Worm (Caenorhabditis elegans) whole organism, young adult: ENCODE results near the gene eps-8.
A peak's percentile ranks its signal among the peaks of the same experiment; 100 is the strongest.

Experiments used
- B0019.2 ChIP-seq: fragments of 200-800 bp; sonication (Bioruptor generic); conservative IDR thresholded peaks from 2 replicates; pipeline ENCODE4 v1.3.6; 2022; ENCODE audit warnings: missing genetic modification reagents, missing genetic modification characterization, missing compliant biosample characterization
- B0035.1 ChIP-seq: sonication (generic microtip); optimal IDR thresholded peaks from 2 replicates; lab custom pipeline; 2016; ENCODE audit warnings: missing genetic modification characterization, mild to moderate bottlenecking, missing compliant biosample characterization, missing genotype, missing genetic modification reagents
- B0336.3 ChIP-seq: fragments of 200-800 bp; sonication (Bioruptor generic); IDR thresholded peaks from 2 replicates; pipeline ENCODE4 v1.3.6; 2022; ENCODE audit warnings: missing genetic modification characterization, missing compliant biosample characterization
- D2030.7 ChIP-seq: fragments of 200-800 bp; sonication (Bioruptor generic); IDR thresholded peaks from 2 replicates; pipeline ENCODE4 v1.3.6; 2022; ENCODE audit warnings: missing genetic modification reagents, missing genetic modification characterization, missing compliant biosample characterization
- F22D6.2 ChIP-seq: sonication (generic microtip); optimal IDR thresholded peaks from 2 replicates; lab custom pipeline; 2016; ENCODE audit warnings: mild to moderate bottlenecking, missing genetic modification characterization, missing compliant biosample characterization
- F23B12.7 ChIP-seq: sonication (generic microtip); optimal IDR thresholded peaks from 2 replicates; lab custom pipeline; 2017; ENCODE audit warnings: missing genetic modification characterization, mild to moderate bottlenecking, missing compliant biosample characterization, antibody characterized with exemption, moderate library complexity; ENCODE audit not compliant: insufficient read depth
- F39B2.1 ChIP-seq: fragments of 200-800 bp; sonication (Bioruptor generic); IDR thresholded peaks from 2 replicates; pipeline ENCODE4 v1.3.6; 2022; ENCODE audit warnings: missing genetic modification reagents, missing genetic modification characterization, missing compliant biosample characterization
- F55B11.4 ChIP-seq: sonication (generic microtip); optimal IDR thresholded peaks from 2 replicates; lab custom pipeline; 2016; ENCODE audit warnings: missing compliant biosample characterization, missing genetic modification characterization, borderline replicate concordance; ENCODE audit not compliant: insufficient read depth
- F57C9.4 ChIP-seq: sonication (generic microtip); optimal IDR thresholded peaks from 2 replicates; lab custom pipeline; 2017; ENCODE audit warnings: mild to moderate bottlenecking, missing genetic modification characterization, missing compliant biosample characterization
- T07F8.4 ChIP-seq: sonication (generic microtip); optimal IDR thresholded peaks from 2 replicates; lab custom pipeline; 2016; ENCODE audit warnings: mild to moderate bottlenecking, missing genetic modification characterization, moderate library complexity, missing compliant biosample characterization
- Y53F4B.3 ChIP-seq: fragments of 200-800 bp; sonication (Bioruptor generic); IDR thresholded peaks from 2 replicates; pipeline ENCODE4 v1.3.6; 2022; ENCODE audit warnings: missing genetic modification reagents, missing genetic modification characterization, missing compliant biosample characterization
- Y67H2A.10 ChIP-seq: fragments of 200-800 bp; sonication (Bioruptor generic); conservative IDR thresholded peaks from 2 replicates; pipeline ENCODE4 v1.3.6; 2022; ENCODE audit warnings: missing genetic modification reagents, missing genetic modification characterization, missing compliant biosample characterization
- ama-1 ChIP-seq, 3 experiments: fragments of 150-350 bp in 1 of 3; sonication (generic microtip) in 2 of 3; optimal IDR thresholded peaks; 2 replicates each; lab custom pipeline; 2014 to 2018; ENCODE audit warnings: missing biosample characterization in 2 of 3, missing genetic modification characterization in 2 of 3, missing genetic modification reagents in 2 of 3
- atf-7 ChIP-seq: sonication (generic microtip); optimal IDR thresholded peaks from 2 replicates; lab custom pipeline; 2017; ENCODE audit warnings: mild to moderate bottlenecking, missing genetic modification characterization, missing compliant biosample characterization
- attf-3 ChIP-seq: fragments of 200-800 bp; sonication (Bioruptor generic); conservative IDR thresholded peaks from 2 replicates; pipeline ENCODE4 v1.3.6; 2022; ENCODE audit warnings: missing genetic modification reagents, missing genetic modification characterization, missing compliant biosample characterization
- bed-1 ChIP-seq: fragments of 200-800 bp; sonication (Bioruptor generic); IDR thresholded peaks from 2 replicates; pipeline ENCODE4 v1.3.6; 2022; ENCODE audit warnings: missing genetic modification reagents, missing genetic modification characterization, missing compliant biosample characterization
- ceh-40 ChIP-seq: fragments of 200-800 bp; sonication (Bioruptor generic); IDR thresholded peaks from 2 replicates; pipeline ENCODE4 v1.3.6; 2022; ENCODE audit warnings: missing genetic modification characterization, missing compliant biosample characterization
- chd-7 ChIP-seq: sonication (generic microtip); optimal IDR thresholded peaks from 2 replicates; lab custom pipeline; 2016; ENCODE audit warnings: mild to moderate bottlenecking, missing genetic modification characterization, moderate library complexity, missing compliant biosample characterization
- dpl-1 ChIP-seq: fragments of 150-350 bp; optimal IDR thresholded peaks from 2 replicates; lab custom pipeline; 2014; ENCODE audit warnings: missing biosample characterization, missing genetic modification reagents, missing genetic modification characterization
- egl-44 ChIP-seq: fragments of 200-800 bp; sonication (Bioruptor generic); IDR thresholded peaks from 2 replicates; pipeline ENCODE4 v1.3.6; 2022; ENCODE audit warnings: missing genetic modification reagents, missing genetic modification characterization, missing compliant biosample characterization
- ekl-4 ChIP-seq: fragments of 200-800 bp; sonication (Bioruptor generic); IDR thresholded peaks from 2 replicates; pipeline ENCODE4 v1.3.6; 2022; ENCODE audit warnings: missing genetic modification reagents, missing genetic modification characterization, missing compliant biosample characterization
- fkh-3 ChIP-seq: sonication (generic microtip); optimal IDR thresholded peaks from 2 replicates; lab custom pipeline; 2016; ENCODE audit warnings: mild to moderate bottlenecking, missing genetic modification characterization, missing compliant biosample characterization
- hlh-26 ChIP-seq: fragments of 200-800 bp; sonication (Bioruptor generic); conservative IDR thresholded peaks from 2 replicates; pipeline ENCODE4 v1.3.6; 2022; ENCODE audit warnings: missing genetic modification reagents, missing genetic modification characterization, missing compliant biosample characterization
- hmg-20 ChIP-seq: fragments of 200-800 bp; sonication (Bioruptor generic); IDR thresholded peaks from 2 replicates; pipeline ENCODE4 v1.3.6; 2022; ENCODE audit warnings: missing genetic modification reagents, missing genetic modification characterization, missing compliant biosample characterization
- hrde-1 ChIP-seq: sonication (generic microtip); optimal IDR thresholded peaks from 2 replicates; lab custom pipeline; 2016; ENCODE audit warnings: missing genetic modification characterization, mild to moderate bottlenecking, missing compliant biosample characterization, moderate library complexity, missing genotype, missing genetic modification reagents, borderline replicate concordance
- lag-1 ChIP-seq: fragments of 200-800 bp; sonication (Bioruptor generic); IDR thresholded peaks from 2 replicates; pipeline ENCODE4 v1.3.6; 2022; ENCODE audit warnings: missing genetic modification reagents, missing genetic modification characterization, missing compliant biosample characterization
- let-526 ChIP-seq: fragments of 200-800 bp; sonication (Bioruptor generic); IDR thresholded peaks from 2 replicates; pipeline ENCODE4 v1.3.6; 2022; ENCODE audit warnings: missing genetic modification reagents, missing genetic modification characterization, missing compliant biosample characterization
- let-607 ChIP-seq, 2 experiments: fragments of 200-800 bp in 1 of 2; sonication (Bioruptor generic) in 1 of 2; sonication (generic microtip) in 1 of 2; optimal IDR thresholded peaks; 2 replicates each; lab custom pipeline; 2016 to 2018; ENCODE audit warnings: mild to moderate bottlenecking in 2 of 2, missing compliant biosample characterization in 2 of 2, missing genetic modification characterization in 2 of 2, moderate library complexity in 2 of 2, missing genotype in 1 of 2
- lin-26 ChIP-seq: fragments of 200-800 bp; sonication (Bioruptor generic); IDR thresholded peaks from 2 replicates; pipeline ENCODE4 v1.3.6; 2022; ENCODE audit warnings: missing genetic modification reagents, missing genetic modification characterization, missing compliant biosample characterization
- lin-40 ChIP-seq: sonication (generic microtip); optimal IDR thresholded peaks from 2 replicates; lab custom pipeline; 2016; ENCODE audit warnings: missing genetic modification characterization, mild to moderate bottlenecking, missing compliant biosample characterization, missing genotype, missing genetic modification reagents
- lir-1 ChIP-seq: fragments of 200-800 bp; sonication (Bioruptor generic); conservative IDR thresholded peaks from 2 replicates; pipeline ENCODE4 v1.3.6; 2022; ENCODE audit warnings: missing genetic modification reagents, missing genetic modification characterization, missing compliant biosample characterization
- madf-10 ChIP-seq: sonication (generic microtip); optimal IDR thresholded peaks from 2 replicates; lab custom pipeline; 2016; ENCODE audit warnings: mild to moderate bottlenecking, missing genetic modification characterization, missing compliant biosample characterization
- madf-8 ChIP-seq: fragments of 200-800 bp; sonication (Bioruptor generic); conservative IDR thresholded peaks from 2 replicates; pipeline ENCODE4 v1.3.6; 2022; ENCODE audit warnings: missing genetic modification reagents, missing genetic modification characterization, missing compliant biosample characterization
- mcd-1 ChIP-seq: fragments of 200-800 bp; sonication (Bioruptor generic); IDR thresholded peaks from 2 replicates; pipeline ENCODE4 v1.3.6; 2022; ENCODE audit warnings: missing genetic modification reagents, missing genetic modification characterization, missing compliant biosample characterization
- mxl-1 ChIP-seq: sonication (generic microtip); optimal IDR thresholded peaks from 2 replicates; lab custom pipeline; 2016; ENCODE audit warnings: missing genetic modification characterization, missing compliant biosample characterization
- nhr-179 ChIP-seq: sonication (generic microtip); optimal IDR thresholded peaks from 2 replicates; lab custom pipeline; 2016; ENCODE audit warnings: mild to moderate bottlenecking, missing genetic modification characterization, missing compliant biosample characterization
- nhr-80 ChIP-seq: sonication (generic microtip); optimal IDR thresholded peaks from 2 replicates; lab custom pipeline; 2016; ENCODE audit warnings: missing genetic modification characterization, missing compliant biosample characterization
- pbrm-1 ChIP-seq: fragments of 200-800 bp; sonication (Bioruptor generic); IDR thresholded peaks from 2 replicates; pipeline ENCODE4 v1.3.6; 2022; ENCODE audit warnings: missing genetic modification reagents, missing genetic modification characterization, missing compliant biosample characterization
- pha-4 ChIP-seq: fragments of 150-350 bp; sonication (generic microtip); optimal IDR thresholded peaks from 2 replicates; lab custom pipeline; 2014; ENCODE audit warnings: missing biosample characterization, missing genetic modification reagents, missing genetic modification characterization
- rec-8 ChIP-seq, 2 experiments: sonication (generic microtip); optimal IDR thresholded peaks; 2 replicates each; lab custom pipeline; 2016; ENCODE audit warnings: mild to moderate bottlenecking in 2 of 2, missing genetic modification characterization in 2 of 2, missing genetic modification reagents in 2 of 2, missing genotype in 2 of 2, missing biosample characterization in 1 of 2, missing compliant biosample characterization in 1 of 2, moderate library complexity in 1 of 2
- rpc-1 ChIP-seq, 2 experiments: fragments of 150-350 bp in 1 of 2; sonication (generic microtip) in 1 of 2; optimal IDR thresholded peaks; 2 replicates each; lab custom pipeline; 2014 to 2018; ENCODE audit warnings: missing biosample characterization in 1 of 2, missing genetic modification characterization in 1 of 2, missing genetic modification reagents in 1 of 2, missing genotype in 1 of 2
- sdz-38 ChIP-seq: sonication (generic microtip); optimal IDR thresholded peaks from 2 replicates; lab custom pipeline; 2016; ENCODE audit warnings: missing genotype, missing genetic modification characterization, missing compliant biosample characterization
- snpc-4 ChIP-seq, 5 experiments: fragments of 150-350 bp in 1 of 5; sonication (generic microtip) in 4 of 5; optimal IDR thresholded peaks; 2 replicates each; lab custom pipeline; 2014 to 2018; ENCODE audit warnings: missing genetic modification characterization in 5 of 5, missing biosample characterization in 3 of 5, antibody characterized with exemption in 2 of 5, mild to moderate bottlenecking in 2 of 5, missing compliant biosample characterization in 2 of 5, missing genotype in 2 of 5, moderate library complexity in 2 of 5, missing genetic modification reagents in 1 of 5
- tbp1 ChIP-seq: fragments of 200-800 bp; sonication (Bioruptor generic); optimal IDR thresholded peaks from 2 replicates; lab custom pipeline; 2018; ENCODE audit warnings: mild to moderate bottlenecking, missing genetic modification characterization, missing compliant biosample characterization
- zim-3 ChIP-seq: sonication (generic microtip); optimal IDR thresholded peaks from 2 replicates; lab custom pipeline; 2017; ENCODE audit warnings: mild to moderate bottlenecking, missing genetic modification characterization, moderate library complexity, missing compliant biosample characterization
- ztf-26 ChIP-seq: sonication (generic microtip); optimal IDR thresholded peaks from 2 replicates; lab custom pipeline; 2017; ENCODE audit warnings: missing genetic modification characterization, missing compliant biosample characterization

eps-8 gene

DNA sequence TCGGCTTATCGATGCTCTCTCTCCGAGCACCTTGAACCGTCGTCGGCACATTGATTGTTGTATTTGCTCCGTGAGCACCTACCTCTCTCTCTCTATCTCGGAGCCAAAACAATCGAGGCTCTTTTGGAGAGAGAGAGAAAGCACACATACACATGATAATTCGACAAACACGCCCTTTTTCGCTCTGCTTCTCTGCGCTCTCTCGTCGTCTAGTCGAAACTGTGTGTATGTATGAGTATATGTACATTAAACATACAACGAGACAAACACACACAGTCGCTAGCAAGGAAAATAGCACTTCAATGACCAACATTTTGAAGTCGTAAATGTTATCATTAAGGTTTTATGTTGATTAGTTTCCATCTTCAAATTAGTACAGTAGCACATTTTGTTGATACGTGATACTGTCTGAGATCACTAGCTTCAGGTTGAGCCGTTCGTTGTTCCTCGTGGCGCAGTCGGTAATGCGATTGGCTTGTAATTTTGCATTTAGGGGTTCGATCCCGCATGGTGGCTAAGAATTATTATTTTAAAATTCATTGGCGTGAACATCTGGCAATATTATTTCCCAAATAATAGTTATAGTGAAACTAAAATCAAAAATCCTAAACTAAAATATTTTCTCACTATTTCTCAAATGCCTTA, 4.2 kb upstream of the eps-8 start (continued):
- TF ChIP-seq atf-7 (tag; lab: Kevin White, UChicago) (peak; percentile 22), bed-1 (GFP tag; lab: Robert Waterston, UW) (no peak), hrde-1 (tag; lab: Kevin White, UChicago) (no peak), F39B2.1 (GFP tag; lab: Robert Waterston, UW) (no peak), rec-8 (tag; optimal IDR thresholded peaks at IDR 0.05; lab: Kevin White, UChicago) (no peak), chd-7 (no peak), lin-40 (tag; lab: Kevin White, UChicago) (peak; percentile 31), B0336.3 (peak; percentile 31; the same call in 1 of the 2 replicates), F22D6.2 (tag; lab: Kevin White, UChicago) (no peak), lir-1 (GFP tag; lab: Robert Waterston, UW) (no peak), ama-1 (optimal IDR thresholded peaks at IDR 0.05; lab: Kevin White, UChicago) (no peak), ama-1 (GFP tag; optimal IDR thresholded peaks at IDR 0.05; lab: Kevin White, UChicago) (no peak), egl-44 (GFP tag; lab: Robert Waterston, UW) (no peak), F23B12.7 (no peak), sdz-38 (tag; lab: Kevin White, UChicago) (no peak), ceh-40 (GFP tag; lab: Robert Waterston, UW) (no peak), hmg-20 (GFP tag; lab: Robert Waterston, UW) (no peak), let-607 (tag; optimal IDR thresholded peaks at IDR 0.05; lab: Kevin White, UChicago) (peak in 1 of 2 experiments; percentile 4), attf-3 (GFP tag; lab: Robert Waterston, UW) (no peak), ztf-26 (tag; lab: Kevin White, UChicago) (no peak), Y67H2A.10 (GFP tag; lab: Robert Waterston, UW) (no peak), fkh-3 (tag; lab: Kevin White, UChicago) (no peak), Y53F4B.3 (GFP tag; lab: Robert Waterston, UW) (no peak), lin-26 (no peak), zim-3 (no peak), let-526 (no peak), tbp1 (GFP tag; lab: Kevin White, UChicago) (peak; percentile 89), lag-1 (GFP tag; lab: Robert Waterston, UW) (no peak), B0019.2 (GFP tag; lab: Robert Waterston, UW) (no peak), dpl-1 (GFP tag; lab: Kevin White, UChicago) (no peak), hlh-26 (GFP tag; lab: Robert Waterston, UW) (no peak), mcd-1 (GFP tag; lab: Robert Waterston, UW) (no peak), nhr-80 (tag; lab: Kevin White, UChicago) (peak; percentile 88), mxl-1 (tag; lab: Kevin White, UChicago) (peak; percentile 1), nhr-179 (tag; lab: Kevin White, UChicago) (no peak), pha-4 (tag; lab: Kevin White, UChicago) (no peak), madf-10 (tag; lab: Kevin White, UChicago) (no peak), F55B11.4 (tag; lab: Kevin White, UChicago) (no peak), pbrm-1 (GFP tag; lab: Robert Waterston, UW) (0 out of 2 replicates have a peak, but pooled peaks have one; percentile 23), D2030.7 (GFP tag; lab: Robert Waterston, UW) (no peak), rpc-1 (optimal IDR thresholded peaks at IDR 0.05; lab: Kevin White, UChicago) (peak; percentile 58), rpc-1 (tag; optimal IDR thresholded peaks at IDR 0.05; lab: Kevin White, UChicago) (peak; percentile 81), F57C9.4 (no peak), T07F8.4 (tag; lab: Kevin White, UChicago) (no peak), madf-8 (no peak), B0035.1 (tag; lab: Kevin White, UChicago) (no peak), ekl-4 (GFP tag; lab: Robert Waterston, UW) (no peak), snpc-4 (GFP tag; optimal IDR thresholded peaks at IDR 0.05; lab: Kevin White, UChicago) (peak; percentile 93), snpc-4 (tag; optimal IDR thresholded peaks at IDR 0.05; lab: Kevin White, UChicago) (peak; percentile 23 to 98 (median 96))
